Worm (Caenorhabditis elegans) whole organism, young adult: ENCODE measurements around the gene asns-2.

Experiments
- B0019.2 ChIP-seq: fragments of 200-800 bp; sonication (Bioruptor generic); conservative IDR thresholded peaks from 2 replicates; pipeline ENCODE4 v1.3.6; 2022; ENCODE audit warnings: missing genetic modification reagents, missing genetic modification characterization, missing compliant biosample characterization
- F22D6.2 ChIP-seq: sonication (generic microtip); optimal IDR thresholded peaks from 2 replicates; lab custom pipeline; 2016; ENCODE audit warnings: mild to moderate bottlenecking, missing genetic modification characterization, missing compliant biosample characterization
- F37B4.10 ChIP-seq: fragments of 200-800 bp; sonication (Bioruptor generic); IDR thresholded peaks from 2 replicates; pipeline ENCODE4 v1.3.6; 2022; ENCODE audit warnings: missing genetic modification characterization, missing compliant biosample characterization
- K11D2.4 ChIP-seq: fragments of 200-800 bp; sonication (Bioruptor generic); IDR thresholded peaks from 2 replicates; pipeline ENCODE4 v1.3.6; 2022; ENCODE audit warnings: missing genetic modification reagents, missing genetic modification characterization, missing compliant biosample characterization
- K12H6.12 ChIP-seq: fragments of 200-800 bp; sonication (Bioruptor generic); optimal IDR thresholded peaks from 2 replicates; lab custom pipeline; 2018; ENCODE audit warnings: mild to moderate bottlenecking, missing genetic modification characterization, missing compliant biosample characterization
- T26A5.8 ChIP-seq: sonication (generic microtip); optimal IDR thresholded peaks from 2 replicates; lab custom pipeline; 2016; ENCODE audit warnings: missing genetic modification characterization, missing compliant biosample characterization
- Y53G8AR.9 ChIP-seq: fragments of 200-800 bp; sonication (Bioruptor generic); conservative IDR thresholded peaks from 2 replicates; pipeline ENCODE4 v1.3.6; 2022; ENCODE audit warnings: missing genetic modification reagents, missing genetic modification characterization, missing compliant biosample characterization
- Y79H2A.3 ChIP-seq: fragments of 200-800 bp; sonication (Bioruptor generic); conservative IDR thresholded peaks from 2 replicates; pipeline ENCODE4 v1.3.6; 2022; ENCODE audit warnings: missing genetic modification reagents, missing genetic modification characterization, missing compliant biosample characterization
- ZK185.1 ChIP-seq: sonication (generic microtip); optimal IDR thresholded peaks from 2 replicates; lab custom pipeline; 2016; ENCODE audit warnings: mild to moderate bottlenecking, missing genetic modification characterization, missing compliant biosample characterization; ENCODE audit not compliant: poor library complexity, severe bottlenecking
- ama-1 ChIP-seq, 3 experiments: fragments of 150-350 bp in 1 of 3; sonication (generic microtip) in 2 of 3; optimal IDR thresholded peaks; 2 replicates each; lab custom pipeline; 2014 to 2018; ENCODE audit warnings: missing biosample characterization in 2 of 3, missing genetic modification characterization in 2 of 3, missing genetic modification reagents in 2 of 3
- attf-3 ChIP-seq: fragments of 200-800 bp; sonication (Bioruptor generic); conservative IDR thresholded peaks from 2 replicates; pipeline ENCODE4 v1.3.6; 2022; ENCODE audit warnings: missing genetic modification reagents, missing genetic modification characterization, missing compliant biosample characterization
- attf-5 ChIP-seq: fragments of 200-800 bp; sonication (Bioruptor generic); optimal IDR thresholded peaks from 2 replicates; lab custom pipeline; 2018; ENCODE audit warnings: mild to moderate bottlenecking, missing genetic modification characterization, missing compliant biosample characterization
- bed-1 ChIP-seq: fragments of 200-800 bp; sonication (Bioruptor generic); IDR thresholded peaks from 2 replicates; pipeline ENCODE4 v1.3.6; 2022; ENCODE audit warnings: missing genetic modification reagents, missing genetic modification characterization, missing compliant biosample characterization
- cebp-1 ChIP-seq, 2 experiments: fragments of 200-800 bp in 1 of 2; sonication (Bioruptor generic) in 1 of 2; sonication (generic microtip) in 1 of 2; IDR thresholded peaks in 1 of 2; optimal IDR thresholded peaks in 1 of 2; 2 replicates each; pipeline versions ENCODE4 v1.3.6 to Lab custom; 2017 to 2022; ENCODE audit warnings: missing compliant biosample characterization in 2 of 2, missing genetic modification characterization in 2 of 2, mild to moderate bottlenecking in 1 of 2, missing genetic modification reagents in 1 of 2, moderate library complexity in 1 of 2
- cebp-2 ChIP-seq: fragments of 200-800 bp; sonication (Bioruptor generic); IDR thresholded peaks from 2 replicates; pipeline ENCODE4 v1.3.6; 2022; ENCODE audit warnings: missing genetic modification characterization, missing compliant biosample characterization
- ceh-27 ChIP-seq: fragments of 200-800 bp; sonication (Bioruptor generic); optimal IDR thresholded peaks from 2 replicates; lab custom pipeline; 2018; ENCODE audit warnings: mild to moderate bottlenecking, missing genetic modification characterization, moderate library complexity, missing compliant biosample characterization
- dpl-1 ChIP-seq: fragments of 150-350 bp; optimal IDR thresholded peaks from 2 replicates; lab custom pipeline; 2014; ENCODE audit warnings: missing biosample characterization, missing genetic modification reagents, missing genetic modification characterization
- egl-44 ChIP-seq: fragments of 200-800 bp; sonication (Bioruptor generic); IDR thresholded peaks from 2 replicates; pipeline ENCODE4 v1.3.6; 2022; ENCODE audit warnings: missing genetic modification reagents, missing genetic modification characterization, missing compliant biosample characterization
- ets-4 ChIP-seq: fragments of 200-800 bp; sonication (Bioruptor generic); optimal IDR thresholded peaks from 2 replicates; lab custom pipeline; 2018; ENCODE audit warnings: mild to moderate bottlenecking, missing genetic modification characterization, missing compliant biosample characterization
- lin-40 ChIP-seq: sonication (generic microtip); optimal IDR thresholded peaks from 2 replicates; lab custom pipeline; 2016; ENCODE audit warnings: missing genetic modification characterization, mild to moderate bottlenecking, missing compliant biosample characterization, missing genotype, missing genetic modification reagents
- lir-1 ChIP-seq: fragments of 200-800 bp; sonication (Bioruptor generic); conservative IDR thresholded peaks from 2 replicates; pipeline ENCODE4 v1.3.6; 2022; ENCODE audit warnings: missing genetic modification reagents, missing genetic modification characterization, missing compliant biosample characterization
- mcd-1 ChIP-seq: fragments of 200-800 bp; sonication (Bioruptor generic); IDR thresholded peaks from 2 replicates; pipeline ENCODE4 v1.3.6; 2022; ENCODE audit warnings: missing genetic modification reagents, missing genetic modification characterization, missing compliant biosample characterization
- mes-4 ChIP-seq: sonication (generic microtip); optimal IDR thresholded peaks from 2 replicates; lab custom pipeline; 2016; ENCODE audit warnings: missing genotype, missing genetic modification characterization, missing compliant biosample characterization
- nhr-120 ChIP-seq: fragments of 200-800 bp; sonication (Bioruptor generic); IDR thresholded peaks from 2 replicates; pipeline ENCODE4 v1.3.6; 2022; ENCODE audit warnings: missing genetic modification characterization, missing compliant biosample characterization
- nhr-80 ChIP-seq: sonication (generic microtip); optimal IDR thresholded peaks from 2 replicates; lab custom pipeline; 2016; ENCODE audit warnings: missing genetic modification characterization, missing compliant biosample characterization
- pbrm-1 ChIP-seq: fragments of 200-800 bp; sonication (Bioruptor generic); IDR thresholded peaks from 2 replicates; pipeline ENCODE4 v1.3.6; 2022; ENCODE audit warnings: missing genetic modification reagents, missing genetic modification characterization, missing compliant biosample characterization
- rcor-1 ChIP-seq: fragments of 200-800 bp; sonication (Bioruptor generic); IDR thresholded peaks from 2 replicates; pipeline ENCODE4 v1.3.6; 2022; ENCODE audit warnings: missing genetic modification reagents, missing genetic modification characterization, missing compliant biosample characterization
- repo-1 ChIP-seq: sonication (generic microtip); optimal IDR thresholded peaks from 2 replicates; lab custom pipeline; 2017; ENCODE audit warnings: mild to moderate bottlenecking, missing genetic modification characterization, missing compliant biosample characterization
- tlf-1 ChIP-seq: fragments of 200-800 bp; sonication (Bioruptor generic); optimal IDR thresholded peaks from 2 replicates; lab custom pipeline; 2018; ENCODE audit warnings: mild to moderate bottlenecking, missing genetic modification characterization, missing compliant biosample characterization
- ztf-26 ChIP-seq: sonication (generic microtip); optimal IDR thresholded peaks from 2 replicates; lab custom pipeline; 2017; ENCODE audit warnings: missing genetic modification characterization, missing compliant biosample characterization
- ztf-3 ChIP-seq: fragments of 200-800 bp; sonication (Bioruptor generic); optimal IDR thresholded peaks from 2 replicates; lab custom pipeline; 2018; ENCODE audit warnings: mild to moderate bottlenecking, missing genetic modification characterization, missing compliant biosample characterization

The asns-2 gene

DNA sequence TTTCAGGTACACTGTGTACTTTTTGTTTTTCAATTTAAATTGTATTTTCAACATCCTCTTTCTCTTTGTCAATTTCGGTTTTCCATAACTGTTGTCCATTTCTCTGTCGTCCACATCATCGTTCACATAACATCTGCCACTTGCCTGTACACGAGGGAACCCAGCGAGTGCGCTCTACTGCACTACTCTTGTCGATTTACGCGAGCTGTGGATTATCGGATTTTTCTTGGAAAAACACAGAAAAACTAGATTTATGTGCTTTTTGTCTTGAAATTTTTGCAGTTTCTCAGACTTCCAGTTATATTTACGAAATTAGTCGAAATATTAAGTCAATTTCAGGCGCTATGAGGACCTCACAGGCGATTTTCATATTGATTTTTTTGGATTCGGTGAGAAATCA lies 41.1 kb upstream of the asns-2 start, which contains the start of gene chup-1:
TSS of gene chup-1 (plus strand) at position 340 of the 400 bp plus-strand sequence.
- TF ChIP-seq Y79H2A.3 (no peak), mcd-1 (GFP tag; lab: Robert Waterston, UW) (peak; percentile 68), repo-1 (tag; lab: Kevin White, UChicago) (peak; percentile 7), nhr-80 (tag; lab: Kevin White, UChicago) (peak; percentile 32), T26A5.8 (no peak), cebp-1 (GFP tag; IDR thresholded peaks at IDR 0.05; lab: Robert Waterston, UW) (no peak), cebp-1 (tag; optimal IDR thresholded peaks at IDR 0.05; lab: Kevin White, UChicago) (peak; percentile 44), attf-5 (peak; percentile 45), F22D6.2 (tag; lab: Kevin White, UChicago) (no peak), Y53G8AR.9 (GFP tag; lab: Robert Waterston, UW) (no peak)
- TF ChIP-seq, all 124 proteins: peak for 5

ce11 chrX:8790093-8790492 lies 39.4 kb upstream of the asns-2 start:
- TF ChIP-seq lir-1 = no peak

DNA sequence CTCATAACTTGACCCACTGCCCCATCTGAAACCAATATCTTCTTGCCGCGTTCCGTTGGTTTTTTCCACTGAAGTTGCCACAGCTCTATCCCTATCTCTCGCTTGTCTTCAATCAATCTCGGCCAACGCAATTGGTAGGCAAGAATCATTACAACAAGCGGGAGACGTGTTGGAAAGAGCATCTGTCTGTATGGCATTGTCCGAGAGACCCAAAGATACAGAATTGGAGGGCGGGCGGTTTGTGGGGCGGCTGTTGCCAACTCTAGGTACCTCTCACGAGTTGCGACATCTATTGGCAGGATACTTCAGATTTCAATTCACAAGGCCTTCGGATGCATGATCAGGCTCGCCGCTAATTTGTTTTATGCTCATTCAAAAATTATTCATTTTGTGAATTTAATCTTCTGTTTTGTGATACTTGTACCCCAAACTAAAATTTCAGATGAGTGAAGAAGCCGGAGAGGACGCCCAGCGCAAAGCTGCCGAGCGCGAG lies 38.3 kb upstream of the asns-2 start, which contains the start of gene unc-27:
TSS of gene unc-27 (plus strand) at position 443 of the 493 bp plus-strand sequence.
- TF ChIP-seq ZK185.1 (tag; lab: Kevin White, UChicago) (no peak), nhr-120 (GFP tag; lab: Robert Waterston, UW) (no peak), tlf-1 (GFP tag; lab: Kevin White, UChicago) (no peak), egl-44 (GFP tag; lab: Robert Waterston, UW) (no peak), attf-3 (GFP tag; lab: Robert Waterston, UW) (no peak), K11D2.4 (GFP tag; lab: Robert Waterston, UW) (no peak), K12H6.12 (tag; lab: Kevin White, UChicago) (no peak), F37B4.10 (GFP tag; lab: Robert Waterston, UW) (no peak), ztf-26 (tag; lab: Kevin White, UChicago) (no peak), bed-1 (no peak), cebp-2 (GFP tag; lab: Robert Waterston, UW) (no peak), dpl-1 (no peak), B0019.2 (GFP tag; lab: Robert Waterston, UW) (no peak), Y79H2A.3 (no peak), ztf-3 (no peak)

DNA sequence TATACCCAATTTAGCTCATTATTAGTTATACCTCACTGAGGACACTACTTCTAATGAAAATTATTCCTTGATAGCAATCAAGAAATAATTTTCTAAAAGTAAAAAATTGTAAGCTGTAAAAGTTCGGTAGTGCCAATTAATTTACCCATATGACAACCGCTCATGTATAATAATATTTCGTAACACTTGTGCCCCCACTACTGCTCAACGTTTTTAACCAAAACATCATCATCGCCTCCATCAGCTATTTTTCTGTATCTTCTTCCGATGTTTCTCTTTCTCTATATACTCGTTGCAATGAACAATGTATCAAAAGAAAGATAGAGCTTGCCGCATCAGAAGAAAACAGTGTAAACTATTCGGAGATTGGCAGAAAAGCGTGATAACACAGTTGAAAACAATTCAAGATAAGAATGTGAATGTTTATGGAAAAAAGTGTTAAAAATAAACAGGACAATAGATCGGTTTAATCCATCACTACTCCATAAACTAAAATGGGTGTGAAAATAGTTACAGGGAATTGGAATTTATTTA lies 37.0 kb upstream of the asns-2 start:
- TF ChIP-seq F22D6.2 (tag; lab: Kevin White, UChicago) (no peak), nhr-80 (tag; lab: Kevin White, UChicago) (peak; percentile 15), lin-40 (tag; lab: Kevin White, UChicago) (peak; percentile 14), ama-1 (optimal IDR thresholded peaks at IDR 0.05; lab: Kevin White, UChicago) (no peak), ama-1 (GFP tag; optimal IDR thresholded peaks at IDR 0.05; lab: Kevin White, UChicago) (no peak), rcor-1 (GFP tag; lab: Robert Waterston, UW) (no peak), ets-4 (GFP tag; lab: Kevin White, UChicago) (no peak), K12H6.12 (tag; lab: Kevin White, UChicago) (no peak), cebp-1 (GFP tag; IDR thresholded peaks at IDR 0.05; lab: Robert Waterston, UW) (peak; percentile 65), cebp-1 (tag; optimal IDR thresholded peaks at IDR 0.05; lab: Kevin White, UChicago) (peak; percentile 70)

DNA sequence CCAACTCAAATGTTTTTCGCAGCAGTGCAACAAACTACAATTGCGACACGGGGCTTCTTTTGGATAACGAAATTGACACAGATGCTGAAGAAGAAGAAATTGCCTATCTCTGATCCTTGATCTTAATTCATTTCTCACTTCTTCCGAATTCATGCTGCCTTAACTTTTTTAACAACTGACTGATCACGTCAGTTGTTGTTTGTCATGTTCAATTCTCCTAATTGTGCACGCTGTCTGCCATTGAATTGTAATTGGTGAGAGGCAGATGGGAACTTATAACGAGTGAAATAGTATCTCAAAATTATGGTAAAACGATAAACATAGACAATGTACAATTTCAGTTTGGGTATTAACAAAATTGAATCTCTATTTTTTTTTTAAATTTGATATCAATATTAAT lies 35.9 kb upstream of the asns-2 start:
- TF ChIP-seq egl-44 (GFP tag; lab: Robert Waterston, UW) = no peak
- no peak for TF ChIP-seq mes-4 (tag; lab: Kevin White, UChicago)
- TF ChIP-seq pbrm-1 (GFP tag; lab: Robert Waterston, UW) = no peak
- TF ChIP-seq ceh-27 (GFP tag; lab: Kevin White, UChicago) = no peak
- TF ChIP-seq, all 124 proteins: peak for 0
